Fruit fly (Drosophila melanogaster) whole organism, embryonic: ENCODE results near the gene CG31343.
A peak's percentile ranks its signal among the peaks of the same experiment; 100 is the strongest.

ENCODE experiments used
- Aef1 ChIP-seq: fragments of 200-800 bp; sonication (Bioruptor generic); IDR thresholded peaks from 3 replicates; pipeline ENCODE4 v1.3.6; 2022; ENCODE audit warnings: missing biosample characterization, missing genetic modification characterization
- Asciz ChIP-seq: fragments of 200-800 bp; sonication (Bioruptor generic); optimal IDR thresholded peaks from 2 replicates; lab custom pipeline; 2017; ENCODE audit warnings: missing biosample characterization, mild to moderate bottlenecking, missing genetic modification characterization, missing genetic modification reagents
- Awh ChIP-seq: fragments of 200-800 bp; sonication (Bioruptor generic); IDR thresholded peaks from 2 replicates; pipeline ENCODE4, ENCODE4 v1.3.6; 2022; ENCODE audit warnings: missing biosample characterization, missing genetic modification characterization
- Bdp1 ChIP-seq: fragments of 200-800 bp; sonication (Bioruptor generic); optimal IDR thresholded peaks from 3 replicates; lab custom pipeline; 2016; ENCODE audit warnings: missing biosample characterization, missing genetic modification characterization
- CG1024 ChIP-seq: fragments of 200-800 bp; sonication (Bioruptor generic); IDR thresholded peaks from 2 replicates; pipeline ENCODE4 v1.3.6; 2022; ENCODE audit warnings: missing biosample characterization, missing genetic modification characterization
- CG11504 ChIP-seq: fragments of 200-800 bp; sonication (Bioruptor generic); optimal IDR thresholded peaks from 3 replicates; lab custom pipeline; 2019; ENCODE audit warnings: missing biosample characterization, mild to moderate bottlenecking, missing genetic modification characterization, moderate library complexity
- CG11696 ChIP-seq: fragments of 200-800 bp; sonication (Bioruptor generic); IDR thresholded peaks from 2 replicates; pipeline ENCODE4 v1.3.6; 2022; ENCODE audit warnings: missing biosample characterization, missing genetic modification characterization
- CG12391 ChIP-seq: fragments of 200-800 bp; sonication (Bioruptor generic); optimal IDR thresholded peaks from 3 replicates; lab custom pipeline; 2018; ENCODE audit warnings: missing biosample characterization, mild to moderate bottlenecking, missing genetic modification characterization, moderate library complexity
- CG15514 ChIP-seq: fragments of 200-800 bp; sonication (Bioruptor generic); optimal IDR thresholded peaks from 3 replicates; lab custom pipeline; 2017; ENCODE audit warnings: missing biosample characterization, missing genetic modification characterization, mild to moderate bottlenecking, moderate library complexity, missing genetic modification reagents
- CG15696 ChIP-seq: fragments of 200-800 bp; sonication (Bioruptor generic); optimal IDR thresholded peaks from 2 replicates; lab custom pipeline; 2019; ENCODE audit warnings: missing biosample characterization, mild to moderate bottlenecking, missing genetic modification characterization, moderate library complexity
- CG16779 ChIP-seq: fragments of 200-800 bp; sonication (Bioruptor generic); IDR thresholded peaks from 2 replicates; pipeline ENCODE4 v1.3.6; 2022; ENCODE audit warnings: missing biosample characterization, missing genetic modification characterization
- CG18262 ChIP-seq: fragments of 200-800 bp; optimal IDR thresholded peaks from 3 replicates; lab custom pipeline; 2019; ENCODE audit warnings: missing biosample characterization, mild to moderate bottlenecking, missing genetic modification characterization, moderate library complexity
- CG18476 ChIP-seq: fragments of 200-800 bp; sonication (Bioruptor generic); optimal IDR thresholded peaks from 2 replicates; lab custom pipeline; 2016; ENCODE audit warnings: missing biosample characterization, mild to moderate bottlenecking, missing genetic modification characterization
- CG33213 ChIP-seq: fragments of 200-800 bp; sonication (Bioruptor generic); optimal IDR thresholded peaks from 3 replicates; lab custom pipeline; 2016; ENCODE audit warnings: missing biosample characterization, missing genetic modification characterization
- CG43689 ChIP-seq: fragments of 200-800 bp; sonication (Bioruptor generic); IDR thresholded peaks from 2 replicates; pipeline ENCODE4 v1.3.6; 2022; ENCODE audit warnings: missing biosample characterization, missing genetic modification characterization
- CG6272 ChIP-seq: fragments of 200-800 bp; sonication (Bioruptor generic); IDR thresholded peaks from 2 replicates; pipeline ENCODE4 v1.3.6; 2022; ENCODE audit warnings: missing biosample characterization, missing genetic modification characterization
- CG7372 ChIP-seq: fragments of 200-800 bp; sonication (Bioruptor generic); IDR thresholded peaks from 2 replicates; pipeline ENCODE4 v1.3.6; 2022; ENCODE audit warnings: missing biosample characterization, missing genetic modification characterization
- CG7963 ChIP-seq: fragments of 200-800 bp; sonication (Bioruptor generic); IDR thresholded peaks from 3 replicates; pipeline ENCODE4 v1.3.6; 2022; ENCODE audit warnings: missing biosample characterization, missing genetic modification characterization; ENCODE audit not compliant: partially characterized antibody
- CG8924 ChIP-seq: fragments of 200-800 bp; optimal IDR thresholded peaks from 3 replicates; lab custom pipeline; 2019; ENCODE audit warnings: missing biosample characterization, mild to moderate bottlenecking, missing genetic modification characterization, moderate library complexity
- CG9437 ChIP-seq: fragments of 200-800 bp; sonication (Bioruptor generic); optimal IDR thresholded peaks from 2 replicates; lab custom pipeline; 2018; ENCODE audit warnings: missing biosample characterization, mild to moderate bottlenecking, missing genetic modification characterization
- CG9817 ChIP-seq: fragments of 200-800 bp; sonication (Bioruptor generic); optimal IDR thresholded peaks from 2 replicates; lab custom pipeline; 2018; ENCODE audit warnings: missing biosample characterization, mild to moderate bottlenecking, missing genetic modification characterization, moderate library complexity
- Camta ChIP-seq: fragments of 200-800 bp; sonication (Bioruptor generic); optimal IDR thresholded peaks from 2 replicates; lab custom pipeline; 2016; ENCODE audit warnings: missing biosample characterization, missing genetic modification characterization
- Eip74EF ChIP-seq, 2 experiments: fragments of 200-800 bp in 1 of 2; fragments of >200 bp in 1 of 2; sonication (Bioruptor generic) in 1 of 2; optimal IDR thresholded peaks; 2 replicates each; lab custom pipeline; 2017 to 2019; ENCODE audit warnings: missing biosample characterization in 2 of 2, missing genetic modification characterization in 2 of 2, mild to moderate bottlenecking in 1 of 2, moderate library complexity in 1 of 2
- Fer1 ChIP-seq: fragments of 200-800 bp; sonication (Bioruptor generic); optimal IDR thresholded peaks from 2 replicates; lab custom pipeline; 2017; ENCODE audit warnings: missing biosample characterization, mild to moderate bottlenecking, missing genetic modification characterization
- Fer3 ChIP-seq: fragments of 200-800 bp; sonication (Bioruptor generic); optimal IDR thresholded peaks from 2 replicates; lab custom pipeline; 2018; ENCODE audit warnings: missing biosample characterization, mild to moderate bottlenecking, missing genetic modification characterization, moderate library complexity
- Hmr ChIP-seq: fragments of 200-800 bp; sonication (Bioruptor generic); optimal IDR thresholded peaks from 3 replicates; lab custom pipeline; 2017; ENCODE audit warnings: mild to moderate bottlenecking, missing biosample characterization, missing genetic modification reagents, missing genetic modification characterization
- MBD-R2 ChIP-seq: fragments of 200-800 bp; sonication (Bioruptor generic); IDR thresholded peaks from 2 replicates; pipeline ENCODE4 v1.3.6; 2022; ENCODE audit warnings: missing biosample characterization, missing genetic modification characterization
- Med ChIP-seq: fragments of 200-800 bp; sonication (Bioruptor generic); peaks from one replicate; lab custom pipeline; 2016; ENCODE audit warnings: missing biosample characterization, missing genetic modification characterization, mild to moderate bottlenecking, inconsistent platforms, moderate library complexity
- Meics ChIP-seq: fragments of 200-800 bp; sonication (Bioruptor generic); optimal IDR thresholded peaks from 2 replicates; lab custom pipeline; 2017; ENCODE audit warnings: missing biosample characterization, mild to moderate bottlenecking, missing genetic modification characterization
- NK7.1 ChIP-seq: fragments of 200-800 bp; sonication (Bioruptor generic); optimal IDR thresholded peaks from 3 replicates; lab custom pipeline; 2016; ENCODE audit warnings: missing biosample characterization, missing genetic modification characterization
- PHDP ChIP-seq: fragments of 200-800 bp; sonication (Bioruptor generic); optimal IDR thresholded peaks from 3 replicates; lab custom pipeline; 2018; ENCODE audit warnings: missing biosample characterization, mild to moderate bottlenecking, missing genetic modification characterization, moderate library complexity
- Sin3A ChIP-seq: fragments of >200 bp; optimal IDR thresholded peaks from 2 replicates; lab custom pipeline; 2018
- Spps ChIP-seq: fragments of 200-800 bp; sonication (Bioruptor generic); optimal IDR thresholded peaks from 2 replicates; lab custom pipeline; 2018; ENCODE audit warnings: missing biosample characterization, mild to moderate bottlenecking, missing genetic modification characterization
- Usf ChIP-seq: fragments of 200-800 bp; sonication (Bioruptor generic); optimal IDR thresholded peaks from 2 replicates; lab custom pipeline; 2017; ENCODE audit warnings: missing genotype, missing biosample characterization, missing genetic modification characterization
- ase ChIP-seq: fragments of 200-800 bp; sonication (Bioruptor generic); IDR thresholded peaks from 3 replicates; pipeline ENCODE4 v1.3.6; 2022; ENCODE audit warnings: missing biosample characterization, missing genetic modification characterization
- az2 ChIP-seq: fragments of 200-800 bp; sonication (Bioruptor generic); optimal IDR thresholded peaks from 3 replicates; lab custom pipeline; 2016; ENCODE audit warnings: missing biosample characterization, missing genetic modification characterization
- corto ChIP-seq: fragments of 200-800 bp; sonication (Bioruptor generic); optimal IDR thresholded peaks from 2 replicates; lab custom pipeline; 2016; ENCODE audit warnings: missing biosample characterization, mild to moderate bottlenecking, missing genetic modification characterization, moderate library complexity
- crc ChIP-seq: fragments of 200-800 bp; sonication (Bioruptor generic); optimal IDR thresholded peaks from 2 replicates; lab custom pipeline; 2016; ENCODE audit warnings: missing biosample characterization, missing genetic modification characterization
- ems ChIP-seq: fragments of 200-800 bp; sonication (Bioruptor generic); optimal IDR thresholded peaks from 3 replicates; lab custom pipeline; 2016; ENCODE audit warnings: missing biosample characterization, missing genetic modification characterization
- her ChIP-seq: fragments of 200-800 bp; sonication (Bioruptor generic); optimal IDR thresholded peaks from 2 replicates; lab custom pipeline; 2016; ENCODE audit warnings: missing biosample characterization, missing genetic modification characterization
- inv ChIP-seq: fragments of 200-800 bp; sonication (Bioruptor generic); IDR thresholded peaks from 2 replicates; pipeline ENCODE4 v1.3.6; 2022; ENCODE audit warnings: missing biosample characterization, missing genetic modification characterization; ENCODE audit not compliant: partially characterized antibody
- lilli ChIP-seq: fragments of 200-800 bp; sonication (Bioruptor generic); optimal IDR thresholded peaks from 3 replicates; lab custom pipeline; 2016; ENCODE audit warnings: missing biosample characterization, missing genetic modification characterization
- nerfin-1 ChIP-seq: fragments of 200-800 bp; sonication (Bioruptor generic); optimal IDR thresholded peaks from 3 replicates; lab custom pipeline; 2019; ENCODE audit warnings: missing biosample characterization, mild to moderate bottlenecking, missing genetic modification characterization, moderate library complexity
- pfk ChIP-seq: fragments of 200-800 bp; sonication (Bioruptor generic); optimal IDR thresholded peaks from 2 replicates; lab custom pipeline; 2018; ENCODE audit warnings: missing biosample characterization, mild to moderate bottlenecking, missing genetic modification characterization, moderate library complexity
- ro ChIP-seq: fragments of 200-800 bp; sonication (Bioruptor generic); IDR thresholded peaks from 2 replicates; pipeline ENCODE4 v1.3.6; 2022; ENCODE audit warnings: missing biosample characterization, missing genetic modification characterization
- sens ChIP-seq: fragments of 200-800 bp; sonication (Bioruptor generic); peaks from one replicate; lab custom pipeline; 2016; ENCODE audit warnings: missing biosample characterization, missing genetic modification characterization
- trem ChIP-seq: fragments of 200-800 bp; optimal IDR thresholded peaks from 3 replicates; lab custom pipeline; 2019; ENCODE audit warnings: missing biosample characterization, mild to moderate bottlenecking, missing genetic modification characterization, moderate library complexity
- usp ChIP-seq: fragments of >200 bp; optimal IDR thresholded peaks from 2 replicates; lab custom pipeline; 2017; ENCODE audit warnings: missing biosample characterization, missing genetic modification characterization
- vnd ChIP-seq: fragments of 200-800 bp; sonication (Bioruptor generic); IDR thresholded peaks from 3 replicates; pipeline ENCODE4 v1.3.6; 2022; ENCODE audit warnings: missing biosample characterization, missing genetic modification characterization; ENCODE audit not compliant: partially characterized antibody
- vvl ChIP-seq: fragments of 200-800 bp; sonication (Bioruptor generic); IDR thresholded peaks from 2 replicates; pipeline ENCODE4 v1.3.6; 2022; ENCODE audit warnings: missing biosample characterization, missing genetic modification characterization

The CG31343 gene

DNA sequence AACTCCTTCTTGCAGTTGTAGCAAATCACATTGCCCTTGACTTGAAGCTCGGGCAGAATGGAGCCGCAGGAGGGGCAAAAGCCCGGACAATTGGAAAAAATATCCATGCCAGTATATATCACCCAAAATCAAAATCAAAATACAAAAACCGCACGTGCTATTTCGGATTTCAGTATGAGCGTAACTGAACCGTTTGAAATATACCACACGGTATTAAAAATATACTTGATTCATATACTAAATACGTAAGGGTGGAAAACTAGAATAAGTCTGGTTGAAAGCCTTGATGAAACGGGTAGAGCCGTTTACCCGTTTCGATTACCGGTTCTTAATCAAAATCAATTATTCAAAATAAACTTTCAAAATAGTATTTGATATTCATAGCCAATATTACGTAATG is 32.6 kb downstream of the CG31343 start, which contains the start of gene Polr1H (continued):
- TF ChIP-seq Bdp1 (no peak), CG15514 (GFP tag; lab: Kevin White, UChicago) (peak; percentile 91), CG12391 (no peak), MBD-R2 (peak; percentile 49; the same call in 1 of the 2 replicates), ems (GFP tag; lab: Kevin White, UChicago) (no peak), Fer3 (tag; lab: Kevin White, UChicago) (no peak), usp (GFP tag; lab: Kevin White, UChicago) (no peak), CG1024 (no peak), ase (GFP tag; lab: Robert Waterston, UW) (no peak), pfk (no peak), Eip74EF (GFP tag; optimal IDR thresholded peaks at IDR 0.05; lab: Kevin White, UChicago) (no peak), Fer1 (GFP tag; lab: Kevin White, UChicago) (peak; percentile 41), trem (tag; lab: Kevin White, UChicago) (peak; percentile 69), CG9817 (tag; lab: Kevin White, UChicago) (no peak), Awh (GFP tag; lab: Robert Waterston, UW) (no peak), CG16779 (no peak), CG7963 (no peak), CG8924 (tag; lab: Kevin White, UChicago) (no peak), Hmr (GFP tag; lab: Kevin White, UChicago) (peak; percentile 29), ro (GFP tag; lab: Robert Waterston, UW) (no peak), CG11504 (peak; percentile 75)

DNA sequence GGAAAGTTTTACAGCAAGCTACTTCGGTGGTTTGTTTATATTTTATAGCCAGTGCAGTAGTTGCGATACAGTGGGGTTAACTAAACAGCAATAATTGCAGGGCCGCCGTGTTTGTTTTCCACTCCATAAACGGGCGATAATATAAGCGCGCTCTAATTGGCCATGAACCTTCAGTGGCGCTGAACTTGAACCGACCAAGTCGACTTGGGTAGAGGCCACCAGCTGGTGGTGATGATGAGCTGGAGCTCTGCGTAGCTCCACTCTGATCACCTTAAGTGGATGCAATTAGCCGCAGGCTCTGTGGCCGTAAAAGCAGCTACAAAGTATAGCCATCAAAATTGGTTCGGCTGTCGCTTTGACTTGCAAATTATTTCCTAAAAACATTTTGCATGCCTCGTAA is 35.0 kb downstream of the CG31343 start:
- no peak for TF ChIP-seq PHDP (tag; lab: Kevin White, UChicago)
- TF ChIP-seq nerfin-1 (tag; lab: Kevin White, UChicago) = no peak
- TF ChIP-seq Aef1 = no peak
- peak; percentile 71 for TF ChIP-seq sens (GFP tag; lab: Kevin White, UChicago)
- TF ChIP-seq CG18262 (tag; lab: Kevin White, UChicago) = no peak
- peak; percentile 46; the same call in 1 of the 2 replicates for TF ChIP-seq Awh (GFP tag; lab: Robert Waterston, UW)
- no peak for TF ChIP-seq vnd (GFP tag; lab: Robert Waterston, UW)
- TF ChIP-seq Med (GFP tag; lab: Kevin White, UChicago) = no peak
- TF ChIP-seq lilli (GFP tag; lab: Kevin White, UChicago) = no peak
- TF ChIP-seq her (GFP tag; lab: Kevin White, UChicago) = no peak
- no peak for TF ChIP-seq CG33213 (GFP tag; lab: Kevin White, UChicago)
- TF ChIP-seq CG6272 (GFP tag; lab: Robert Waterston, UW) = no peak
- TF ChIP-seq vvl (GFP tag; lab: Robert Waterston, UW) = peak; percentile 29; the same call in 1 of the 2 replicates

DNA sequence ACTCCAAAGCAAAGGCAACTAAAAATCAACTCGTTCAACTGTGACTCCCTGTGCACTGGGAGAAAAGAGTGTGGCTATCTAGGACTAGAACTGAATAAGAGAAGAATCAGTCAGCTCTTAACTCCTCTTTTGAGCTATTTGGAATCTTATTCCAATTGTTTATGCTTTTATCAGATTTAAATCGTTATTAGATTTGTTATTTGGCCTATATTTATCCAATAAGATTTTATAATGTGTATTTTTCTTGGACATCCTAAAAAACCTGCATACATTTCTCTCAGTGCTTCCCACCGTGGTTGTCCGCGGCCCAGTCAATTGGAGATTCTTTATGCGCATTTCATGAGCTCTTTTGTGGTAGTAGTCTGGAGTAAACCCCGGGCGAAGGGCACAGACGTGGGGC is 36.4 kb downstream of the CG31343 start:
- TF ChIP-seq Meics (GFP tag; lab: Kevin White, UChicago) (peak; percentile 72), Bdp1 (peak; percentile 51), CG15696 (tag; lab: Kevin White, UChicago) (peak; percentile 47), CG11696 (0 out of 2 replicates have a peak, but pooled peaks have one; percentile 26), Spps (tag; lab: Kevin White, UChicago) (peak; percentile 51), NK7.1 (GFP tag; lab: Kevin White, UChicago) (peak; percentile 38), CG7372 (GFP tag; lab: Robert Waterston, UW) (peak; percentile 50), CG18476 (GFP tag; lab: Kevin White, UChicago) (peak; percentile 51), Asciz (GFP tag; lab: Kevin White, UChicago) (no peak), corto (peak; percentile 70), az2 (GFP tag; lab: Kevin White, UChicago) (peak; percentile 63), CG9437 (GFP tag; lab: Kevin White, UChicago) (peak; percentile 20), crc (GFP tag; lab: Kevin White, UChicago) (peak; percentile 15), Sin3A (lab: Kevin White, UChicago) (no peak), Usf (GFP tag; lab: Kevin White, UChicago) (peak; percentile 35), inv (GFP tag; lab: Robert Waterston, UW) (no peak), CG12391 (peak; percentile 73), CG15514 (GFP tag; lab: Kevin White, UChicago) (peak; percentile 31), Camta (GFP tag; lab: Kevin White, UChicago) (peak; percentile 69), CG43689 (GFP tag; lab: Robert Waterston, UW) (peak; percentile 55)
